Worm (Caenorhabditis elegans): ENCODE results near the gene T28C6.5.

T28C6.5 gene

DNA sequence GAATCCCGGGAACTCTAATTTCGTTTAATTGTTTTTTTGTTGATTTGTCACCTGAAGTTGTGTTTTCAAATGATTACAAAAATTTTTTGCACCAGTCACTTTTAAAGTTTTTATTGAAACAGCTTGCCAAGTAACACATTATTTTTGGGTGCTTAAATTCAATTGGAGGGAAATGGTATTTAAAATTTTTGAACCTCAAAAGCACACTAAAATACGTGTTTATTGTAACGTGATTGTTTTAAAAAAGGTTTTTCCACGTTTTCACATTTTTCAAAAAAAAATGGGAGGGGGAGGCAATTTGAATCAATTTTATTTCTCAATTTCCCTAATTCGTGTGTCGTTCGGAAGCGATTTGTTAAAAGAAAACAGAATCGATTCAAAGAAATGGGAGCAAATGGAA lies at the start of gene T28C6.5:
Gene T28C6.5 (plus strand): TSS at position 301 of the 400 bp plus-strand sequence.
- TF ChIP-seq ceh-31 (tag; optimal IDR thresholded peaks at IDR 0.05) = no peak
- TF ChIP-seq lin-11 (tag; optimal IDR thresholded peaks at IDR 0.05) = no peak
- no peak for TF ChIP-seq npax-4 (tag; optimal IDR thresholded peaks at IDR 0.05)
- no peak for TF ChIP-seq ref-2 (tag; optimal IDR thresholded peaks at IDR 0.05)
- no peak for TF ChIP-seq ceh-48 (tag; optimal IDR thresholded peaks at IDR 0.05)

DNA sequence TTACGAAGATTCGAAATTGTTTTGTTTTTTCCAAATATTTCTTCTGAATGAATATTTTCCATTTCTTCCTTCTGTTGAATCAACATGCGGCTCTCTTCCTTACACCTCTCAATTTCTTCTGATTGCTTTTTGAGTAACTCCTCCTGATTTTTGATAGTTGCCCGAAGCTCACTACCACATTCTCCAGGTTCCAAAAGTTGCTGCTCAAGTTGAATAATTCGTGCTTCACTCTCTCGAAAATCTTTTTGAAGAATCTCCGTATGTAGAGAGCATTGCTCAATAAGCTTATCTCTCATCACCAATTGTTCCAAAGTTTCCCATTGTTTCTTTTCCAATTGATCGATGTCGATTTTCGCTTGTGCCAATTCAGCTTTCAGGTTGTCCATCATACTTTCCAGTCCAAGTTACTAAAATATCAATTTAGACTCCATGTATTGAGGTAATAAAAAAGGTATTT lies 48.4 kb upstream of the T28C6.5 start, which contains the start of gene F20C5.6:
Gene F20C5.6 (minus strand): TSS at position 407 of the 457 bp plus-strand sequence.
- TF ChIP-seq rnt-1 (tag; optimal IDR thresholded peaks at IDR 0.05) = no peak
- no peak for TF ChIP-seq npax-4 (tag; optimal IDR thresholded peaks at IDR 0.05)
- TF ChIP-seq nfya-1 (tag; optimal IDR thresholded peaks at IDR 0.05) = no peak
- TF ChIP-seq sox-4 (tag; optimal IDR thresholded peaks at IDR 0.05) = no peak
- TF ChIP-seq elt-2 (tag; optimal IDR thresholded peaks at IDR 0.05) = no peak
- TF ChIP-seq T23F11.4 (GFP tag; optimal IDR thresholded peaks at IDR 0.05) = no peak
- TF ChIP-seq zip-5 (tag; optimal IDR thresholded peaks at IDR 0.05) = no peak
- TF ChIP-seq lin-11 (tag; optimal IDR thresholded peaks at IDR 0.05) = no peak
- no peak for TF ChIP-seq pax-1 (tag; optimal IDR thresholded peaks at IDR 0.05)
- TF ChIP-seq gmeb-2 (tag; optimal IDR thresholded peaks at IDR 0.05) = no peak

- TF ChIP-seq Y22D7AL.16 (tag; optimal IDR thresholded peaks at IDR 0.05) = no peak
- no peak for TF ChIP-seq ceh-24 (tag; optimal IDR thresholded peaks at IDR 0.05)
- no peak for TF ChIP-seq fkh-6 (tag; optimal IDR thresholded peaks at IDR 0.05)
- TF ChIP-seq rnt-1 (tag; optimal IDR thresholded peaks at IDR 0.05) = no peak
These were observed 43.2 kb upstream of the T28C6.5 start, which contains the start of gene C33D9.6 for ce11 chrIV:8778045-8778444. Gene C33D9.6 (minus strand): TSS chrIV:8778145.

ce11 chrIV:8782172-8782571 lies 39.1 kb upstream of the T28C6.5 start:
- TF ChIP-seq ama-1 (optimal IDR thresholded peaks at IDR 0.05) (no peak), elt-2 (tag; optimal IDR thresholded peaks at IDR 0.05) (peak; percentile 44), ceh-6 (GFP tag; optimal IDR thresholded peaks at IDR 0.05) (peak; percentile 35), sox-2 (GFP tag; IDR thresholded peaks at IDR 0.05) (peak; percentile 82), gmeb-2 (tag; optimal IDR thresholded peaks at IDR 0.05) (no peak), tbx-7 (tag; optimal IDR thresholded peaks at IDR 0.05) (no peak), elt-4 (tag; optimal IDR thresholded peaks at IDR 0.05) (no peak), tbx-2 (tag; optimal IDR thresholded peaks at IDR 0.05) (peak; percentile 90), pag-3 (tag; optimal IDR thresholded peaks at IDR 0.05; ENCODE audit: borderline replicate concordance) (no peak), ceh-19 (GFP tag; optimal IDR thresholded peaks at IDR 0.05) (no peak), unc-55 (GFP tag; optimal IDR thresholded peaks at IDR 0.05) (peak; percentile 92), pqm-1 (tag; optimal IDR thresholded peaks at IDR 0.05) (no peak), ttx-3 (tag; optimal IDR thresholded peaks at IDR 0.05) (no peak), ceh-30 (tag; optimal IDR thresholded peaks at IDR 0.05) (peak; percentile 32), pha-4 (tag; optimal IDR thresholded peaks at IDR 0.05) (no peak), ceh-18 (tag; optimal IDR thresholded peaks at IDR 0.05) (peak; percentile 81), pat-9 (tag; optimal IDR thresholded peaks at IDR 0.05) (no peak), hlh-15 (tag; optimal IDR thresholded peaks at IDR 0.05) (no peak), ref-2 (tag; optimal IDR thresholded peaks at IDR 0.05) (peak; percentile 97), ceh-45 (GFP tag; IDR thresholded peaks at IDR 0.05) (no peak), lim-6 (tag; optimal IDR thresholded peaks at IDR 0.05) (peak; percentile 12), ceh-9 (tag; optimal IDR thresholded peaks at IDR 0.05) (no peak), fkh-10 (GFP tag; optimal IDR thresholded peaks at IDR 0.05) (no peak), npax-4 (tag; optimal IDR thresholded peaks at IDR 0.05) (no peak), unc-42 (tag; optimal IDR thresholded peaks at IDR 0.05) (peak; percentile 59), odd-2 (tag; optimal IDR thresholded peaks at IDR 0.05) (no peak), madf-2 (tag; optimal IDR thresholded peaks at IDR 0.05) (peak; percentile 0), mec-3 (tag; optimal IDR thresholded peaks at IDR 0.05; ENCODE audit: borderline replicate concordance) (no peak), K09A11.1 (tag; optimal IDR thresholded peaks at IDR 0.05; ENCODE audit: insufficient read depth) (no peak), nfya-1 (tag; optimal IDR thresholded peaks at IDR 0.05) (peak; percentile 91), K02D7.2 (tag; optimal IDR thresholded peaks at IDR 0.05) (no peak), fkh-6 (tag; optimal IDR thresholded peaks at IDR 0.05) (no peak), T23F11.4 (GFP tag; optimal IDR thresholded peaks at IDR 0.05) (peak; percentile 2), nhr-232 (tag; optimal IDR thresholded peaks at IDR 0.05) (no peak), ceh-48 (tag; optimal IDR thresholded peaks at IDR 0.05) (no peak), hlh-13 (GFP tag; optimal IDR thresholded peaks at IDR 0.05) (no peak), pha-2 (tag; optimal IDR thresholded peaks at IDR 0.05) (no peak), ahr-1 (tag; optimal IDR thresholded peaks at IDR 0.05) (no peak)

All from whole organism, late embryonic.